Fruit fly (Drosophila melanogaster): ENCODE measurements around the gene CG3191.

The CG3191 gene

dm6 chrX:2222181-2222790, 29.5 kb downstream of the CG3191 start, which contains the start of gene Vinc (continued):
- peak; percentile 53 for TF ChIP-seq CG1529 (GFP tag; optimal IDR thresholded peaks at IDR 0.05)
- TF ChIP-seq CG7928 (GFP tag; optimal IDR thresholded peaks at IDR 0.05) = peak; percentile 63
- peak; percentile 81 for TF ChIP-seq Max (GFP tag; optimal IDR thresholded peaks at IDR 0.05)
- peak; percentile 92 for TF ChIP-seq nom (GFP tag; optimal IDR thresholded peaks at IDR 0.05)
- TF ChIP-seq CG17186 (GFP tag; optimal IDR thresholded peaks at IDR 0.05) = peak; percentile 7
- TF ChIP-seq Hmr (GFP tag; optimal IDR thresholded peaks at IDR 0.05) = peak; percentile 86
- TF ChIP-seq CG18476 (GFP tag; optimal IDR thresholded peaks at IDR 0.05) = peak; percentile 78
- peak; percentile 78 for TF ChIP-seq slbo (GFP tag; IDR thresholded peaks at IDR 0.05)
- no peak for TF ChIP-seq sna (GFP tag; IDR thresholded peaks at IDR 0.05; ENCODE audit: partially characterized antibody)
- TF ChIP-seq CG17612 (GFP tag; IDR thresholded peaks at IDR 0.05) = no peak; the same call in 1 of the 2 replicates
- TF ChIP-seq CG30020 (tag; optimal IDR thresholded peaks at IDR 0.05) = peak; percentile 68
- peak; percentile 73 for TF ChIP-seq Rx (GFP tag; IDR thresholded peaks at IDR 0.05)
- no peak for TF ChIP-seq nau (GFP tag; optimal IDR thresholded peaks at IDR 0.05)
- TF ChIP-seq Mrtf (GFP tag; IDR thresholded peaks at IDR 0.05) = peak; percentile 77; the same call in 2 of the 3 replicates
- peak; percentile 57 for TF ChIP-seq CG8944 (GFP tag; optimal IDR thresholded peaks at IDR 0.05)
- TF ChIP-seq CG17568 (GFP tag; optimal IDR thresholded peaks at IDR 0.05) = no peak
- TF ChIP-seq TFAM (GFP tag; optimal IDR thresholded peaks at IDR 0.05) = peak; percentile 8
- TF ChIP-seq CG4360 (GFP tag; IDR thresholded peaks at IDR 0.05) = no peak
- peak; percentile 43; the same call in 1 of the 3 replicates for TF ChIP-seq knrl (GFP tag; IDR thresholded peaks at IDR 0.05; ENCODE audit: partially characterized antibody)
- TF ChIP-seq H15 (GFP tag; IDR thresholded peaks at IDR 0.05) = peak; percentile 68; the same call in 2 of the 3 replicates
- TF ChIP-seq pb (GFP tag; optimal IDR thresholded peaks at IDR 0.05) = peak; percentile 83
- peak; percentile 78 for TF ChIP-seq CG12071 (GFP tag; optimal IDR thresholded peaks at IDR 0.05)
- TF ChIP-seq CG6175 (GFP tag; IDR thresholded peaks at IDR 0.05) = peak; percentile 77
- TF ChIP-seq Pdp1 (GFP tag; optimal IDR thresholded peaks at IDR 0.05) = peak; percentile 77 to 90
- TF ChIP-seq CG18619 (GFP tag; optimal IDR thresholded peaks at IDR 0.05) = peak; percentile 83
- peak; percentile 80 for TF ChIP-seq CG6272 (GFP tag; IDR thresholded peaks at IDR 0.05)
- no peak for TF ChIP-seq gem (tag; optimal IDR thresholded peaks at IDR 0.05)
- peak; percentile 62 for TF ChIP-seq CG17328 (GFP tag; IDR thresholded peaks at IDR 0.05)
- no peak for TF ChIP-seq insv (GFP tag; optimal IDR thresholded peaks at IDR 0.05)
- peak; percentile 91 for TF ChIP-seq Fer3 (tag; optimal IDR thresholded peaks at IDR 0.05)
- peak; percentile 79 for TF ChIP-seq Deaf1 (tag; optimal IDR thresholded peaks at IDR 0.05)
- peak; percentile 35 for TF ChIP-seq ab (GFP tag; optimal IDR thresholded peaks at IDR 0.05)
- TF ChIP-seq CG15073 (GFP tag; optimal IDR thresholded peaks at IDR 0.05) = no peak
- TF ChIP-seq fd64A (GFP tag; optimal IDR thresholded peaks at IDR 0.05) = peak; percentile 69
- TF ChIP-seq H2.0 (GFP tag; IDR thresholded peaks at IDR 0.05) = peak; percentile 62
- 0 out of 2 replicates have a peak, but pooled peaks have one; percentile 30 for TF ChIP-seq Poxn (GFP tag; IDR thresholded peaks at IDR 0.05)
- TF ChIP-seq amos (GFP tag; IDR thresholded peaks at IDR 0.05; ENCODE audit: partially characterized antibody) = peak; percentile 55; the same call in 1 of the 2 replicates
- TF ChIP-seq cad (GFP tag; optimal IDR thresholded peaks at IDR 0.05) = no peak
- TF ChIP-seq CG7963 (GFP tag; IDR thresholded peaks at IDR 0.05; ENCODE audit: partially characterized antibody) = 0 out of 3 replicates have a peak, but pooled peaks have one; percentile 7
- TF ChIP-seq usp (GFP tag; optimal IDR thresholded peaks at IDR 0.05) = no peak
- TF ChIP-seq unpg (GFP tag; optimal IDR thresholded peaks at IDR 0.05) = peak; percentile 73
- 0 out of 3 replicates have a peak, but pooled peaks have one; percentile 47 for TF ChIP-seq CG14860 (GFP tag; IDR thresholded peaks at IDR 0.05; ENCODE audit: partially characterized antibody)
- peak; percentile 60 for TF ChIP-seq CG1602 (GFP tag; optimal IDR thresholded peaks at IDR 0.05)
- peak; percentile 35 for TF ChIP-seq ash1 (GFP tag; optimal IDR thresholded peaks at IDR 0.05)
- peak; percentile 57 for TF ChIP-seq Hsf (GFP tag; optimal IDR thresholded peaks at IDR 0.05)
- TF ChIP-seq YL-1 (GFP tag; optimal IDR thresholded peaks at IDR 0.05) = peak; percentile 11
- peak; percentile 48 for TF ChIP-seq twi (tag; optimal IDR thresholded peaks at IDR 0.05)
- TF ChIP-seq sr (GFP tag; IDR thresholded peaks at IDR 0.05) = peak; percentile 23; the same call in 1 of the 3 replicates
- peak; percentile 79 for TF ChIP-seq CG6254 (GFP tag; optimal IDR thresholded peaks at IDR 0.05)

Measured in whole organism, embryonic.